Fruit fly (Drosophila melanogaster): Measurements from ENCODE around the gene CG46270.

DNA sequence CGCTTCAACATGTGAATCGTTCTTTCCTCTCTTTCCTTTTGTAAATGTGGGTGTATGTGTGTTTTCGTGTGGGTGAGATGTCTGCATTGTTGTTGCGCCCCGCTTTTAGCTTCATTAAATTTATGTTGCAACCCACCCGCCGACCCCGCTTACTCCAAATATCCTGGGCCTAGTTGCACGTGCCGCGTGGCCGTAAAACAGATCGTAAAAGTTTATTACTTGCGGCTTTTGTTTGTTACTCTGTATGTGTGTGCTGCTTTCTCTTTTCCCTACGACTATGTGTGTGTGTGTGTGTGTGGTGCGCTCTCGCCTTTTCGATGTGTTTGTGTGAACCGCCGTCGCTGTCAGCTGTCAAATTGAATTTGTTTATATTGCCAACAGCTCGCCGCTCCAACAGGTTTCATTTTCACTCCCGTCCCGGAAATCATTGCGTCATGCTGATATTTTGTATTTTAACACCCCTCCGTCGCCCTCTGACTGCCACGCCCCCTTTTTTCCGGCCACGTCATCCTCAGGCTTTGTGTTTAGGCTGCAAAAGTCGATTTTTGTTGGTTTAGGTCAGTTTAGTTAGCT lies 5.3 kb upstream of the CG46270 start:
- TF ChIP-seq toe (GFP tag; optimal IDR thresholded peaks at IDR 0.05) (no peak), CG1620 (GFP tag; optimal IDR thresholded peaks at IDR 0.05) (no peak), bab1 (GFP tag; optimal IDR thresholded peaks at IDR 0.05) (no peak), CG7045 (GFP tag; optimal IDR thresholded peaks at IDR 0.05) (no peak), ovo (GFP tag; optimal IDR thresholded peaks at IDR 0.05) (no peak), CG33017 (tag; optimal IDR thresholded peaks at IDR 0.05) (no peak), cic (GFP tag; optimal IDR thresholded peaks at IDR 0.05) (no peak), CG11617 (GFP tag; optimal IDR thresholded peaks at IDR 0.05) (no peak), CG14711 (tag; optimal IDR thresholded peaks at IDR 0.05) (no peak), tj (GFP tag; optimal IDR thresholded peaks at IDR 0.05) (no peak), Clk (GFP tag; optimal IDR thresholded peaks at IDR 0.05) (no peak), kay (GFP tag; ENCODE audit: borderline replicate concordance) (no peak), CG5204 (GFP tag; optimal IDR thresholded peaks at IDR 0.05) (no peak), Hr96 (GFP tag; optimal IDR thresholded peaks at IDR 0.05) (no peak)

Data from whole organism, adult.